Worm (Caenorhabditis elegans) whole organism, young adult: ENCODE measurements around the gene srz-18.

Experiments
- B0019.2 ChIP-seq: fragments of 200-800 bp; sonication (Bioruptor generic); conservative IDR thresholded peaks from 2 replicates; pipeline ENCODE4 v1.3.6; 2022; ENCODE audit warnings: missing genetic modification reagents, missing genetic modification characterization, missing compliant biosample characterization
- B0035.1 ChIP-seq: sonication (generic microtip); optimal IDR thresholded peaks from 2 replicates; lab custom pipeline; 2016; ENCODE audit warnings: missing genetic modification characterization, mild to moderate bottlenecking, missing compliant biosample characterization, missing genotype, missing genetic modification reagents
- B0261.1 ChIP-seq: sonication (generic microtip); optimal IDR thresholded peaks from 2 replicates; lab custom pipeline; 2016; ENCODE audit warnings: mild to moderate bottlenecking, missing genetic modification characterization, moderate library complexity, missing compliant biosample characterization
- C17E4.6 ChIP-seq: fragments of 200-800 bp; sonication (Bioruptor generic); IDR thresholded peaks from 2 replicates; pipeline ENCODE4 v1.3.6; 2022; ENCODE audit warnings: missing genetic modification reagents, missing genetic modification characterization, missing compliant biosample characterization
- D2030.7 ChIP-seq: fragments of 200-800 bp; sonication (Bioruptor generic); IDR thresholded peaks from 2 replicates; pipeline ENCODE4 v1.3.6; 2022; ENCODE audit warnings: missing genetic modification reagents, missing genetic modification characterization, missing compliant biosample characterization
- F10E7.11 ChIP-seq: sonication (generic microtip); optimal IDR thresholded peaks from 2 replicates; lab custom pipeline; 2017; ENCODE audit warnings: mild to moderate bottlenecking, missing genetic modification characterization, moderate library complexity, missing compliant biosample characterization
- F23B12.7 ChIP-seq: sonication (generic microtip); optimal IDR thresholded peaks from 2 replicates; lab custom pipeline; 2017; ENCODE audit warnings: missing genetic modification characterization, mild to moderate bottlenecking, missing compliant biosample characterization, antibody characterized with exemption, moderate library complexity; ENCODE audit not compliant: insufficient read depth
- F33H1.4 ChIP-seq: fragments of 200-800 bp; sonication (Bioruptor generic); IDR thresholded peaks from 2 replicates; pipeline ENCODE4 v1.3.6; 2022; ENCODE audit warnings: missing genetic modification reagents, missing genetic modification characterization, missing compliant biosample characterization
- F55B11.4 ChIP-seq: sonication (generic microtip); optimal IDR thresholded peaks from 2 replicates; lab custom pipeline; 2016; ENCODE audit warnings: missing compliant biosample characterization, missing genetic modification characterization, borderline replicate concordance; ENCODE audit not compliant: insufficient read depth
- F57C9.4 ChIP-seq: sonication (generic microtip); optimal IDR thresholded peaks from 2 replicates; lab custom pipeline; 2017; ENCODE audit warnings: mild to moderate bottlenecking, missing genetic modification characterization, missing compliant biosample characterization
- K12H6.12 ChIP-seq: fragments of 200-800 bp; sonication (Bioruptor generic); optimal IDR thresholded peaks from 2 replicates; lab custom pipeline; 2018; ENCODE audit warnings: mild to moderate bottlenecking, missing genetic modification characterization, missing compliant biosample characterization
- Y53G8AR.9 ChIP-seq: fragments of 200-800 bp; sonication (Bioruptor generic); conservative IDR thresholded peaks from 2 replicates; pipeline ENCODE4 v1.3.6; 2022; ENCODE audit warnings: missing genetic modification reagents, missing genetic modification characterization, missing compliant biosample characterization
- Y56A3A.18 ChIP-seq: fragments of 200-800 bp; sonication (Bioruptor generic); IDR thresholded peaks from 2 replicates; pipeline ENCODE4 v1.3.6; 2022; ENCODE audit warnings: missing genetic modification reagents, missing genetic modification characterization, missing compliant biosample characterization
- Y67H2A.10 ChIP-seq: fragments of 200-800 bp; sonication (Bioruptor generic); conservative IDR thresholded peaks from 2 replicates; pipeline ENCODE4 v1.3.6; 2022; ENCODE audit warnings: missing genetic modification reagents, missing genetic modification characterization, missing compliant biosample characterization
- Y79H2A.3 ChIP-seq: fragments of 200-800 bp; sonication (Bioruptor generic); conservative IDR thresholded peaks from 2 replicates; pipeline ENCODE4 v1.3.6; 2022; ENCODE audit warnings: missing genetic modification reagents, missing genetic modification characterization, missing compliant biosample characterization
- athp-1 ChIP-seq: sonication (generic microtip); optimal IDR thresholded peaks from 2 replicates; lab custom pipeline; 2017; ENCODE audit warnings: mild to moderate bottlenecking, missing genetic modification characterization, missing compliant biosample characterization
- attf-3 ChIP-seq: fragments of 200-800 bp; sonication (Bioruptor generic); conservative IDR thresholded peaks from 2 replicates; pipeline ENCODE4 v1.3.6; 2022; ENCODE audit warnings: missing genetic modification reagents, missing genetic modification characterization, missing compliant biosample characterization
- bed-1 ChIP-seq: fragments of 200-800 bp; sonication (Bioruptor generic); IDR thresholded peaks from 2 replicates; pipeline ENCODE4 v1.3.6; 2022; ENCODE audit warnings: missing genetic modification reagents, missing genetic modification characterization, missing compliant biosample characterization
- ceh-79 ChIP-seq: sonication (generic microtip); optimal IDR thresholded peaks from 2 replicates; lab custom pipeline; 2017; ENCODE audit warnings: mild to moderate bottlenecking, missing genetic modification characterization, missing compliant biosample characterization
- ceh-91 ChIP-seq: fragments of 200-800 bp; sonication (Bioruptor generic); IDR thresholded peaks from 2 replicates; pipeline ENCODE4 v1.3.6; 2022; ENCODE audit warnings: missing genetic modification reagents, missing genetic modification characterization, missing compliant biosample characterization
- die-1 ChIP-seq: sonication (generic microtip); optimal IDR thresholded peaks from 2 replicates; lab custom pipeline; 2016; ENCODE audit warnings: missing genotype, mild to moderate bottlenecking, missing genetic modification characterization, missing compliant biosample characterization
- dox-1 ChIP-seq: fragments of 200-800 bp; sonication (Bioruptor generic); IDR thresholded peaks from 2 replicates; pipeline ENCODE4 v1.3.6; 2022; ENCODE audit warnings: missing genetic modification reagents, missing genetic modification characterization, missing compliant biosample characterization
- efl-1 ChIP-seq: fragments of 150-350 bp; optimal IDR thresholded peaks from 2 replicates; lab custom pipeline; 2014; ENCODE audit warnings: missing biosample characterization, missing genetic modification reagents, missing genetic modification characterization
- egl-18 ChIP-seq: fragments of 200-800 bp; sonication (Bioruptor generic); IDR thresholded peaks from 2 replicates; pipeline ENCODE4 v1.3.6; 2022; ENCODE audit warnings: missing genetic modification reagents, missing genetic modification characterization, missing compliant biosample characterization
- gei-17 ChIP-seq: fragments of 200-800 bp; sonication (Bioruptor generic); optimal IDR thresholded peaks from 2 replicates; lab custom pipeline; 2018; ENCODE audit warnings: mild to moderate bottlenecking, missing genetic modification characterization, missing compliant biosample characterization
- him-1 ChIP-seq: sonication (generic microtip); optimal IDR thresholded peaks from 2 replicates; lab custom pipeline; 2016; ENCODE audit warnings: missing genotype, missing genetic modification reagents, missing genetic modification characterization, missing compliant biosample characterization
- hmg-1.2 ChIP-seq: fragments of 200-800 bp; sonication (Bioruptor generic); IDR thresholded peaks from 2 replicates; pipeline ENCODE4 v1.3.6; 2022; ENCODE audit warnings: missing genetic modification reagents, missing genetic modification characterization, missing compliant biosample characterization
- let-526 ChIP-seq: fragments of 200-800 bp; sonication (Bioruptor generic); IDR thresholded peaks from 2 replicates; pipeline ENCODE4 v1.3.6; 2022; ENCODE audit warnings: missing genetic modification reagents, missing genetic modification characterization, missing compliant biosample characterization
- let-607 ChIP-seq, 2 experiments: fragments of 200-800 bp in 1 of 2; sonication (Bioruptor generic) in 1 of 2; sonication (generic microtip) in 1 of 2; optimal IDR thresholded peaks; 2 replicates each; lab custom pipeline; 2016 to 2018; ENCODE audit warnings: mild to moderate bottlenecking in 2 of 2, missing compliant biosample characterization in 2 of 2, missing genetic modification characterization in 2 of 2, moderate library complexity in 2 of 2, missing genotype in 1 of 2
- lin-40 ChIP-seq: sonication (generic microtip); optimal IDR thresholded peaks from 2 replicates; lab custom pipeline; 2016; ENCODE audit warnings: missing genetic modification characterization, mild to moderate bottlenecking, missing compliant biosample characterization, missing genotype, missing genetic modification reagents
- madf-10 ChIP-seq: sonication (generic microtip); optimal IDR thresholded peaks from 2 replicates; lab custom pipeline; 2016; ENCODE audit warnings: mild to moderate bottlenecking, missing genetic modification characterization, missing compliant biosample characterization
- madf-3 ChIP-seq: fragments of 200-800 bp; sonication (Bioruptor generic); IDR thresholded peaks from 2 replicates; pipeline ENCODE4 v1.3.6; 2022; ENCODE audit warnings: missing genetic modification reagents, missing genetic modification characterization, missing compliant biosample characterization
- madf-8 ChIP-seq: fragments of 200-800 bp; sonication (Bioruptor generic); conservative IDR thresholded peaks from 2 replicates; pipeline ENCODE4 v1.3.6; 2022; ENCODE audit warnings: missing genetic modification reagents, missing genetic modification characterization, missing compliant biosample characterization
- mcd-1 ChIP-seq: fragments of 200-800 bp; sonication (Bioruptor generic); IDR thresholded peaks from 2 replicates; pipeline ENCODE4 v1.3.6; 2022; ENCODE audit warnings: missing genetic modification reagents, missing genetic modification characterization, missing compliant biosample characterization
- mxl-1 ChIP-seq: sonication (generic microtip); optimal IDR thresholded peaks from 2 replicates; lab custom pipeline; 2016; ENCODE audit warnings: missing genetic modification characterization, missing compliant biosample characterization
- nfya-2 ChIP-seq: fragments of 200-800 bp; sonication (Bioruptor generic); IDR thresholded peaks from 2 replicates; pipeline ENCODE4 v1.3.6; 2022; ENCODE audit warnings: missing genetic modification reagents, missing genetic modification characterization, missing compliant biosample characterization
- nhr-80 ChIP-seq: sonication (generic microtip); optimal IDR thresholded peaks from 2 replicates; lab custom pipeline; 2016; ENCODE audit warnings: missing genetic modification characterization, missing compliant biosample characterization
- nhr-90 ChIP-seq: sonication (generic microtip); optimal IDR thresholded peaks from 2 replicates; lab custom pipeline; 2016; ENCODE audit warnings: missing genotype, mild to moderate bottlenecking, missing genetic modification characterization, missing compliant biosample characterization
- pbrm-1 ChIP-seq: fragments of 200-800 bp; sonication (Bioruptor generic); IDR thresholded peaks from 2 replicates; pipeline ENCODE4 v1.3.6; 2022; ENCODE audit warnings: missing genetic modification reagents, missing genetic modification characterization, missing compliant biosample characterization
- rcor-1 ChIP-seq: fragments of 200-800 bp; sonication (Bioruptor generic); IDR thresholded peaks from 2 replicates; pipeline ENCODE4 v1.3.6; 2022; ENCODE audit warnings: missing genetic modification reagents, missing genetic modification characterization, missing compliant biosample characterization
- snpc-1.3 ChIP-seq: sonication (generic microtip); optimal IDR thresholded peaks from 2 replicates; lab custom pipeline; 2017; ENCODE audit warnings: missing genetic modification characterization, mild to moderate bottlenecking, missing compliant biosample characterization, antibody characterized with exemption, moderate library complexity, missing genotype, missing genetic modification reagents; ENCODE audit not compliant: insufficient read depth
- snpc-4 ChIP-seq, 5 experiments: fragments of 150-350 bp in 1 of 5; sonication (generic microtip) in 4 of 5; optimal IDR thresholded peaks; 2 replicates each; lab custom pipeline; 2014 to 2018; ENCODE audit warnings: missing genetic modification characterization in 5 of 5, missing biosample characterization in 3 of 5, antibody characterized with exemption in 2 of 5, mild to moderate bottlenecking in 2 of 5, missing compliant biosample characterization in 2 of 5, missing genotype in 2 of 5, moderate library complexity in 2 of 5, missing genetic modification reagents in 1 of 5
- tbp1 ChIP-seq: fragments of 200-800 bp; sonication (Bioruptor generic); optimal IDR thresholded peaks from 2 replicates; lab custom pipeline; 2018; ENCODE audit warnings: mild to moderate bottlenecking, missing genetic modification characterization, missing compliant biosample characterization
- tlf-1 ChIP-seq: fragments of 200-800 bp; sonication (Bioruptor generic); optimal IDR thresholded peaks from 2 replicates; lab custom pipeline; 2018; ENCODE audit warnings: mild to moderate bottlenecking, missing genetic modification characterization, missing compliant biosample characterization
- unc-130 ChIP-seq: sonication (generic microtip); optimal IDR thresholded peaks from 2 replicates; lab custom pipeline; 2016; ENCODE audit warnings: missing genetic modification reagents, missing genetic modification characterization, missing compliant biosample characterization
- ztf-22 ChIP-seq: fragments of 200-800 bp; sonication (Bioruptor generic); optimal IDR thresholded peaks from 2 replicates; lab custom pipeline; 2018; ENCODE audit warnings: mild to moderate bottlenecking, missing genetic modification characterization, moderate library complexity, missing compliant biosample characterization

Gene srz-18

DNA sequence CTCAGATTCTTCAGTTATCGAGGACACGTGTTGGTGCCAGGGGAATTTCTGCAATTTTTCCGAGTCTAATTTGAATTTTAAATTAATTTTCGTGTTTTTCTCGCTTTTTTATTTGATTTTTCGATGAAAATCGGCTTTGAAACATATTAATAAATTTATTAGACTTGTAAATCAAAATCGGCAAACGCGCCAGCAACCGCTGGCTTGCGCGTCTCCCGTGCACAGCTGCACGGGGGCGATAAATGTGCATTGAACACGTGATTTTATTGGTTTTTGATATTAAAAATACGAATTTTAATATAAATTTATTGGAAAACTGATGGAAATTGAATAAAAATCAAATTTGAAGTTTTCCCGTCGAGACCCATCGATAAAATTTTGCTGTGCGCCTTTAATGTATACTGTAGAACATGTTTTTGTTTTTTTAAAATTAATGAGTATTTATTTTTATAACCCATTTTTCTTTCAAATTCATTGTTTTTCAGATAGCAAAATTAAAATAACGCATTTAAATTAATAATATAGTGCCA is 45.9 kb upstream of the srz-18 start, which contains the start of gene F26F2.7 (continued):
- TF ChIP-seq ztf-22 (GFP tag; lab: Kevin White, UChicago), result no peak
- no peak for TF ChIP-seq let-526 (GFP tag; lab: Robert Waterston, UW)
- TF ChIP-seq Y67H2A.10 (GFP tag; lab: Robert Waterston, UW), result peak; percentile 63; the same call in 1 of the 2 replicates
- TF ChIP-seq tbp1 (GFP tag; lab: Kevin White, UChicago), result peak; percentile 72
- peak; percentile 65 for TF ChIP-seq unc-130 (GFP tag; lab: Kevin White, UChicago)
- peak; percentile 56 for TF ChIP-seq B0035.1 (tag; lab: Kevin White, UChicago)
- TF ChIP-seq nhr-80 (tag; lab: Kevin White, UChicago), result peak; percentile 80
- TF ChIP-seq F57C9.4, result peak; percentile 32
- peak; percentile 44 for TF ChIP-seq snpc-1.3 (tag; lab: Kevin White, UChicago)
- peak; percentile 99 for TF ChIP-seq madf-8 (GFP tag; lab: Robert Waterston, UW)
- peak; percentile 50; the same call in 1 of the 2 replicates for TF ChIP-seq C17E4.6 (GFP tag; lab: Robert Waterston, UW)
- TF ChIP-seq Y79H2A.3 (GFP tag; lab: Robert Waterston, UW), result peak; percentile 29; the same call in 1 of the 2 replicates
- TF ChIP-seq nhr-90 (tag; lab: Kevin White, UChicago), result no peak
- TF ChIP-seq lin-40 (tag; lab: Kevin White, UChicago), result peak; percentile 90
- TF ChIP-seq madf-10, result peak; percentile 78
- peak; percentile 91 for TF ChIP-seq D2030.7 (GFP tag; lab: Robert Waterston, UW)
- 0 out of 2 replicates have a peak, but pooled peaks have one; percentile 20 for TF ChIP-seq B0019.2
- TF ChIP-seq die-1 (tag; lab: Kevin White, UChicago), result no peak
- TF ChIP-seq bed-1 (GFP tag; lab: Robert Waterston, UW), result no peak
- peak; percentile 71 for TF ChIP-seq K12H6.12 (tag; lab: Kevin White, UChicago)
- TF ChIP-seq snpc-4 (GFP tag; optimal IDR thresholded peaks at IDR 0.05; lab: Kevin White, UChicago), result no peak
- peak in 3 of 4 experiments; percentile 26 to 85 (median 79) for TF ChIP-seq snpc-4 (tag; optimal IDR thresholded peaks at IDR 0.05; lab: Kevin White, UChicago)
- TF ChIP-seq athp-1, result peak; percentile 85
- TF ChIP-seq F23B12.7 (tag; lab: Kevin White, UChicago), result peak; percentile 44
- TF ChIP-seq Y56A3A.18 (GFP tag; lab: Robert Waterston, UW), result peak; percentile 59; the same call in 1 of the 2 replicates
- TF ChIP-seq nfya-2 (GFP tag; lab: Robert Waterston, UW), result no peak
- peak; percentile 77 for TF ChIP-seq him-1 (tag; lab: Kevin White, UChicago)
- peak; percentile 41 for TF ChIP-seq gei-17 (GFP tag; lab: Kevin White, UChicago)
- TF ChIP-seq Y53G8AR.9 (GFP tag; lab: Robert Waterston, UW), result peak; percentile 88
- peak; percentile 87 for TF ChIP-seq ceh-91
- TF ChIP-seq attf-3 (GFP tag; lab: Robert Waterston, UW), result peak; percentile 58
- peak; percentile 57 for TF ChIP-seq efl-1 (GFP tag; lab: Kevin White, UChicago)
- peak; percentile 33 to 81 for TF ChIP-seq let-607 (tag; optimal IDR thresholded peaks at IDR 0.05; lab: Kevin White, UChicago)
- peak; percentile 98 for TF ChIP-seq dox-1
- TF ChIP-seq ceh-79 (tag; lab: Kevin White, UChicago), result peak; percentile 29
- peak; percentile 89 for TF ChIP-seq rcor-1 (GFP tag; lab: Robert Waterston, UW)
- peak; percentile 9 for TF ChIP-seq mxl-1 (tag; lab: Kevin White, UChicago)
- TF ChIP-seq madf-3 (GFP tag; lab: Robert Waterston, UW), result peak; percentile 83
- peak; percentile 92 for TF ChIP-seq tlf-1 (GFP tag; lab: Kevin White, UChicago)
- TF ChIP-seq F33H1.4 (GFP tag; lab: Robert Waterston, UW), result peak; percentile 95
- TF ChIP-seq mcd-1 (GFP tag; lab: Robert Waterston, UW), result peak; percentile 88; the same call in 1 of the 2 replicates
- peak; percentile 25 for TF ChIP-seq B0261.1 (tag; lab: Kevin White, UChicago)
- TF ChIP-seq pbrm-1 (GFP tag; lab: Robert Waterston, UW), result peak; percentile 93
- peak; percentile 71 for TF ChIP-seq hmg-1.2 (GFP tag; lab: Robert Waterston, UW)
- no peak for TF ChIP-seq egl-18 (GFP tag; lab: Robert Waterston, UW)
- TF ChIP-seq F55B11.4 (tag; lab: Kevin White, UChicago), result no peak
- peak; percentile 30 for TF ChIP-seq F10E7.11
